Fruit fly (Drosophila melanogaster): ENCODE results near the gene grp.

Gene grp

dm6 chr2L:16727578-16728023 is 47.7 kb downstream of the grp start, which contains the start of gene VhaSFD:
VhaSFD (minus strand) TSS chr2L:16727826.
- TF ChIP-seq jim (GFP tag; optimal IDR thresholded peaks at IDR 0.05) (no peak), CG9705 (GFP tag; optimal IDR thresholded peaks at IDR 0.05) (peak; percentile 49), woc (GFP tag; optimal IDR thresholded peaks at IDR 0.05) (no peak), dmrt93B (GFP tag; optimal IDR thresholded peaks at IDR 0.05) (no peak), ey (GFP tag; optimal IDR thresholded peaks at IDR 0.05) (no peak), Vsx2 (GFP tag; optimal IDR thresholded peaks at IDR 0.05; ENCODE audit: partially characterized antibody) (no peak), sage (GFP tag; optimal IDR thresholded peaks at IDR 0.05) (no peak), Sp1 (GFP tag; optimal IDR thresholded peaks at IDR 0.05) (peak; percentile 35), Hnf4 (GFP tag; optimal IDR thresholded peaks at IDR 0.05) (no peak), lola (GFP tag; optimal IDR thresholded peaks at IDR 0.05) (no peak), Abd-B (GFP tag; optimal IDR thresholded peaks at IDR 0.05) (no peak), HLH106 (tag; optimal IDR thresholded peaks at IDR 0.05) (peak; percentile 34), foxo (GFP tag; optimal IDR thresholded peaks at IDR 0.05) (no peak), rgr (GFP tag; optimal IDR thresholded peaks at IDR 0.05) (peak; percentile 20), OdsH (GFP tag; optimal IDR thresholded peaks at IDR 0.05) (peak; percentile 29), GATAd (GFP tag; optimal IDR thresholded peaks at IDR 0.05) (no peak), Jra (GFP tag; optimal IDR thresholded peaks at IDR 0.05) (no peak), h (GFP tag; optimal IDR thresholded peaks at IDR 0.05) (no peak), CG32264 (GFP tag; optimal IDR thresholded peaks at IDR 0.05) (no peak), psq (GFP tag; optimal IDR thresholded peaks at IDR 0.05) (no peak), tai (GFP tag; optimal IDR thresholded peaks at IDR 0.05) (no peak), dsf (GFP tag; optimal IDR thresholded peaks at IDR 0.05; ENCODE audit: borderline replicate concordance) (no peak), Mio (GFP tag; optimal IDR thresholded peaks at IDR 0.05) (no peak), CrebA (GFP tag; optimal IDR thresholded peaks at IDR 0.05; ENCODE audit: borderline replicate concordance) (no peak), Rel (GFP tag; optimal IDR thresholded peaks at IDR 0.05) (no peak), Rel (tag; optimal IDR thresholded peaks at IDR 0.05) (peak; percentile 80), fru (GFP tag; optimal IDR thresholded peaks at IDR 0.05) (no peak)

DNA sequence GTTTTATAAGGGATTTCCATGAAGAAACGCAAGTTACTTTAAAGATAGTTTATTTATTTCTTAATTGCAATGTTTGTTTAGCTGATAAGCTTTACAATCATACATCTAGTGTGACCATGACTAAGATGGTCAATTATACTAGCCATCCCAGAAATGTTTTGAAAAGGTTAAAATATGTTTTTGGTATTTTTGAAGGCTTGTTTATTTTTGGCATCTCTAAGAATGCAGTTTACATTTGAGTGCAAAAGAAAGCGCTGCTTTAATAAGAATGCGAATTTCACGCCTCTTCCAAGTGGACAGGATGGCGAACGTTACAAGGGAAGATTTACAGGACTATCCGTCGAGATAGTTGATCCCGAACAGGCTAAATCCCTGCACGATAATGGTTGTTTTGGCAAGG is 49.7 kb downstream of the grp start, which contains the start of gene Tsen2:
Tsen2 (plus strand) TSS at position 222 of the 400 bp plus-strand sequence.
- TF ChIP-seq Hnf4 (GFP tag; optimal IDR thresholded peaks at IDR 0.05) (no peak), Dfd (GFP tag; optimal IDR thresholded peaks at IDR 0.05) (no peak)

DNA sequence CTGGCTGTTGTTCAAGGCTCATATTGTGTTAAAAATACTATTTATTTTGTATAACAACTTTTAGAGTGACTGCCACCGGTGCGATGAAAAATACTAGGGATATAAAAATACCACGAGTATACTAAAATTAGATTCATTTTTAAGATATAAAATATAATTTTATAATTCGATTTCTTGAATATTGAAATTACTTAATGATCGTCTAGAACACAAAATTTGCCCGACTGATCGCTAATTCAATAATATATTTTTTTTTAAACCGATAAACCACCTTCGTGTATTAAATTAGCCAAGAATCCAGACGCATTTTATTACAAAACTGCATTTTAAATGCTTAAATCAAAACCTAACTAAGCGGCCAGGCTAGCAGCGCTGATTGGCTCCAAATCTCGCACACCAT is 51.1 kb downstream of the grp start, which contains the start of gene CG17996:
CG17996 (minus strand) TSS at position 101 of the 400 bp plus-strand sequence.
- TF ChIP-seq CrebA (GFP tag; optimal IDR thresholded peaks at IDR 0.05; ENCODE audit: borderline replicate concordance) (no peak), fru (GFP tag; optimal IDR thresholded peaks at IDR 0.05) (no peak), GATAd (GFP tag; optimal IDR thresholded peaks at IDR 0.05) (no peak), OdsH (GFP tag; optimal IDR thresholded peaks at IDR 0.05) (no peak), Jra (GFP tag; optimal IDR thresholded peaks at IDR 0.05) (no peak), dmrt93B (GFP tag; optimal IDR thresholded peaks at IDR 0.05) (no peak), foxo (GFP tag; optimal IDR thresholded peaks at IDR 0.05) (no peak), ey (GFP tag; optimal IDR thresholded peaks at IDR 0.05) (no peak), Abd-B (GFP tag; optimal IDR thresholded peaks at IDR 0.05) (no peak), Hr78 (GFP tag; optimal IDR thresholded peaks at IDR 0.05) (no peak), pan (optimal IDR thresholded peaks at IDR 0.05) (no peak), Mio (GFP tag; optimal IDR thresholded peaks at IDR 0.05) (no peak), Hr83 (GFP tag; optimal IDR thresholded peaks at IDR 0.05; ENCODE audit: poor library complexity, severe bottlenecking) (no peak), brk (GFP tag; optimal IDR thresholded peaks at IDR 0.05) (no peak), dl (GFP tag; optimal IDR thresholded peaks at IDR 0.05; ENCODE audit: insufficient read depth in 1 of 2, partially characterized antibody in 2 of 2) (no peak), Myc (optimal IDR thresholded peaks at IDR 0.05) (no peak), sv (GFP tag; optimal IDR thresholded peaks at IDR 0.05) (no peak)

- TF ChIP-seq tai (GFP tag; optimal IDR thresholded peaks at IDR 0.05) = no peak
- TF ChIP-seq woc (GFP tag; optimal IDR thresholded peaks at IDR 0.05) = no peak
- no peak for TF ChIP-seq Hr78 (GFP tag; optimal IDR thresholded peaks at IDR 0.05)
- TF ChIP-seq lola (GFP tag; optimal IDR thresholded peaks at IDR 0.05) = no peak
- no peak for TF ChIP-seq fru (GFP tag; optimal IDR thresholded peaks at IDR 0.05)
- no peak for TF ChIP-seq Sp1 (GFP tag; optimal IDR thresholded peaks at IDR 0.05)
- no peak for TF ChIP-seq sv (GFP tag; optimal IDR thresholded peaks at IDR 0.05)
- TF ChIP-seq Mio (GFP tag; optimal IDR thresholded peaks at IDR 0.05) = no peak
- no peak for TF ChIP-seq Jra (GFP tag; optimal IDR thresholded peaks at IDR 0.05)
- TF ChIP-seq HLH106 (tag; optimal IDR thresholded peaks at IDR 0.05) = no peak
Observed at dm6 chr2L:16731799-16732198, 51.9 kb downstream of the grp start, which contains the start of gene Prosbeta4. Prosbeta4 (minus strand) TSS chr2L:16732133.
